Worm (Caenorhabditis elegans) whole organism, young adult: Measurements from ENCODE around the gene cyp-14A1.

Experiments used
- F49E8.2 ChIP-seq: sonication (generic microtip); optimal IDR thresholded peaks from 3 replicates; lab custom pipeline; 2017; ENCODE audit warnings: missing genetic modification characterization, mild to moderate bottlenecking, missing compliant biosample characterization, antibody characterized with exemption, moderate library complexity; ENCODE audit not compliant: insufficient read depth
- F57A8.1 ChIP-seq: fragments of 200-800 bp; sonication (Bioruptor generic); optimal IDR thresholded peaks from 2 replicates; lab custom pipeline; 2018; ENCODE audit warnings: mild to moderate bottlenecking, missing genetic modification characterization, moderate library complexity, missing compliant biosample characterization
- die-1 ChIP-seq: sonication (generic microtip); optimal IDR thresholded peaks from 2 replicates; lab custom pipeline; 2016; ENCODE audit warnings: missing genotype, mild to moderate bottlenecking, missing genetic modification characterization, missing compliant biosample characterization
- dpl-1 ChIP-seq: fragments of 150-350 bp; optimal IDR thresholded peaks from 2 replicates; lab custom pipeline; 2014; ENCODE audit warnings: missing biosample characterization, missing genetic modification reagents, missing genetic modification characterization
- ekl-4 ChIP-seq: fragments of 200-800 bp; sonication (Bioruptor generic); IDR thresholded peaks from 2 replicates; pipeline ENCODE4 v1.3.6; 2022; ENCODE audit warnings: missing genetic modification reagents, missing genetic modification characterization, missing compliant biosample characterization
- pha-4 ChIP-seq: fragments of 150-350 bp; sonication (generic microtip); optimal IDR thresholded peaks from 2 replicates; lab custom pipeline; 2014; ENCODE audit warnings: missing biosample characterization, missing genetic modification reagents, missing genetic modification characterization
- sdz-38 ChIP-seq: sonication (generic microtip); optimal IDR thresholded peaks from 2 replicates; lab custom pipeline; 2016; ENCODE audit warnings: missing genotype, missing genetic modification characterization, missing compliant biosample characterization
- tbx-9 ChIP-seq: sonication (generic microtip); optimal IDR thresholded peaks from 2 replicates; lab custom pipeline; 2016; ENCODE audit warnings: borderline replicate concordance, missing genetic modification characterization, inconsistent platforms, missing compliant biosample characterization
- unc-130 ChIP-seq: sonication (generic microtip); optimal IDR thresholded peaks from 2 replicates; lab custom pipeline; 2016; ENCODE audit warnings: missing genetic modification reagents, missing genetic modification characterization, missing compliant biosample characterization

- TF ChIP-seq die-1 (tag; lab: Kevin White, UChicago): no peak
- TF ChIP-seq dpl-1: no peak
- no peak for TF ChIP-seq unc-130 (GFP tag; lab: Kevin White, UChicago)
- TF ChIP-seq pha-4: no peak
- no peak for TF ChIP-seq tbx-9
- no peak for TF ChIP-seq F49E8.2 (tag; lab: Kevin White, UChicago)
- TF ChIP-seq ekl-4 (GFP tag; lab: Robert Waterston, UW): no peak
- TF ChIP-seq sdz-38 (tag; lab: Kevin White, UChicago): no peak
- TF ChIP-seq F57A8.1 (GFP tag; lab: Kevin White, UChicago): no peak
These were observed 40.5 kb downstream of the cyp-14A1 start, which contains the start of gene skr-21 for ce11 chrX:13226614-13227096.
